Worm (Caenorhabditis elegans) whole organism, L4 larva: ENCODE data around the gene K09F6.6.

ENCODE experiments used
- D1046.2 ChIP-seq: fragments of 200-800 bp; sonication (Bioruptor generic); IDR thresholded peaks from 2 replicates; pipeline ENCODE4 v1.3.6; 2022; ENCODE audit warnings: missing genetic modification characterization, missing compliant biosample characterization
- F26F4.8 ChIP-seq: fragments of 200-800 bp; sonication (Bioruptor generic); conservative IDR thresholded peaks from 2 replicates; pipeline ENCODE4 v1.3.6; 2022; ENCODE audit warnings: missing genetic modification characterization, missing compliant biosample characterization
- F49E8.2 ChIP-seq: sonication (generic microtip); optimal IDR thresholded peaks from 2 replicates; lab custom pipeline; 2016; ENCODE audit warnings: missing compliant biosample characterization, mild to moderate bottlenecking, missing genetic modification characterization, borderline replicate concordance
- Y75B8A.6 ChIP-seq: fragments of 200-800 bp; sonication (Bioruptor generic); IDR thresholded peaks from 2 replicates; pipeline ENCODE4 v1.3.6; 2022; ENCODE audit warnings: missing genetic modification reagents, missing genetic modification characterization, missing compliant biosample characterization
- ZK337.2 ChIP-seq: fragments of 200-800 bp; sonication (Bioruptor generic); IDR thresholded peaks from 2 replicates; pipeline ENCODE4 v1.3.6; 2022; ENCODE audit warnings: missing genetic modification reagents, missing genetic modification characterization, missing compliant biosample characterization
- ZK546.5 ChIP-seq, 2 experiments: sonication (generic microtip); optimal IDR thresholded peaks; 2 replicates each; lab custom pipeline; 2017; ENCODE audit warnings: missing biosample characterization in 2 of 2, missing genetic modification characterization in 2 of 2
- aha-1 ChIP-seq: fragments of 150-350 bp; peaks from one replicate; lab custom pipeline; 2014; ENCODE audit warnings: missing biosample characterization, missing genetic modification characterization
- aly-2 ChIP-seq: sonication (generic microtip); optimal IDR thresholded peaks from 2 replicates; lab custom pipeline; 2018; ENCODE audit warnings: missing biosample characterization, missing genetic modification characterization
- ceh-20 ChIP-seq: fragments of 200-800 bp; sonication (Bioruptor generic); IDR thresholded peaks from 2 replicates; pipeline ENCODE4 v1.3.6; 2022; ENCODE audit warnings: missing genetic modification reagents, missing genetic modification characterization, missing compliant biosample characterization
- ceh-28 ChIP-seq: fragments of 150-350 bp; optimal IDR thresholded peaks from 2 replicates; lab custom pipeline; 2014; ENCODE audit warnings: missing biosample characterization, missing genetic modification reagents, missing genetic modification characterization
- ceh-32 ChIP-seq: sonication (generic microtip); optimal IDR thresholded peaks from 2 replicates; lab custom pipeline; 2016; ENCODE audit warnings: mild to moderate bottlenecking, missing genetic modification characterization, missing compliant biosample characterization; ENCODE audit not compliant: poor library complexity
- ceh-44 ChIP-seq: fragments of 200-800 bp; sonication (Bioruptor generic); IDR thresholded peaks from 2 replicates; pipeline ENCODE4 v1.3.6; 2022; ENCODE audit warnings: missing genetic modification reagents, missing genetic modification characterization, missing compliant biosample characterization
- ceh-82 ChIP-seq: sonication (generic microtip); optimal IDR thresholded peaks from 2 replicates; lab custom pipeline; 2017; ENCODE audit warnings: missing biosample characterization, missing genetic modification characterization
- ctbp-1 ChIP-seq: fragments of 200-800 bp; sonication (Bioruptor generic); IDR thresholded peaks from 2 replicates; pipeline ENCODE4 v1.3.6; 2022; ENCODE audit warnings: missing genetic modification reagents, missing genetic modification characterization, missing compliant biosample characterization
- daf-12 ChIP-seq: fragments of 150-350 bp; optimal IDR thresholded peaks from 2 replicates; lab custom pipeline; 2014; ENCODE audit warnings: missing biosample characterization, missing genetic modification reagents, missing genetic modification characterization
- daf-8 ChIP-seq: fragments of 200-800 bp; sonication (Bioruptor generic); IDR thresholded peaks from 2 replicates; pipeline ENCODE4 v1.3.6; 2022; ENCODE audit warnings: missing genetic modification characterization, missing compliant biosample characterization
- dmd-6 ChIP-seq: fragments of 200-800 bp; sonication (Bioruptor generic); IDR thresholded peaks from 2 replicates; pipeline ENCODE4 v1.3.6; 2022; ENCODE audit warnings: missing genetic modification reagents, missing genetic modification characterization, missing compliant biosample characterization
- dmd-8 ChIP-seq: fragments of 200-800 bp; sonication (Bioruptor generic); IDR thresholded peaks from 2 replicates; pipeline ENCODE4 v1.3.6; 2022; ENCODE audit warnings: missing genetic modification characterization, missing compliant biosample characterization
- dve-1 ChIP-seq: sonication (generic microtip); optimal IDR thresholded peaks from 2 replicates; lab custom pipeline; 2017; ENCODE audit warnings: antibody characterized with exemption, mild to moderate bottlenecking, missing genetic modification characterization, missing compliant biosample characterization; ENCODE audit not compliant: insufficient read depth
- egl-27 ChIP-seq: sonication (generic microtip); optimal IDR thresholded peaks from 3 replicates; lab custom pipeline; 2017; ENCODE audit warnings: missing biosample characterization, missing genetic modification reagents, missing genetic modification characterization
- egl-43 ChIP-seq: fragments of 200-800 bp; sonication (Bioruptor generic); IDR thresholded peaks from 2 replicates; pipeline ENCODE4 v1.3.6; 2022; ENCODE audit warnings: missing genetic modification reagents, missing genetic modification characterization, missing compliant biosample characterization
- gei-8 ChIP-seq: fragments of 200-800 bp; sonication (Bioruptor generic); optimal IDR thresholded peaks from 2 replicates; lab custom pipeline; 2018; ENCODE audit warnings: mild to moderate bottlenecking, missing genetic modification characterization, missing compliant biosample characterization
- hlh-11 ChIP-seq: fragments of 200-800 bp; sonication (Bioruptor generic); optimal IDR thresholded peaks from 2 replicates; lab custom pipeline; 2018; ENCODE audit warnings: mild to moderate bottlenecking, missing genetic modification characterization, missing compliant biosample characterization
- lim-7 ChIP-seq: fragments of 200-800 bp; sonication (Bioruptor generic); IDR thresholded peaks from 2 replicates; pipeline ENCODE4 v1.3.6; 2022; ENCODE audit warnings: missing genetic modification characterization, missing compliant biosample characterization
- lir-3 ChIP-seq: sonication (generic microtip); optimal IDR thresholded peaks from 2 replicates; lab custom pipeline; 2016; ENCODE audit warnings: mild to moderate bottlenecking, missing genetic modification characterization, missing compliant biosample characterization
- lsy-2 ChIP-seq, 2 experiments: fragments of 150-350 bp in 1 of 2; sonication (generic microtip) in 1 of 2; optimal IDR thresholded peaks; 2 replicates each; lab custom pipeline; 2014 to 2017; ENCODE audit warnings: missing biosample characterization in 2 of 2, missing genetic modification characterization in 2 of 2
- mdl-1 ChIP-seq, 2 experiments: fragments of 150-350 bp in 1 of 2; sonication (generic microtip) in 1 of 2; optimal IDR thresholded peaks; 2 replicates each; lab custom pipeline; 2014 to 2017; ENCODE audit warnings: missing biosample characterization in 2 of 2, missing genetic modification characterization in 2 of 2
- mes-2 ChIP-seq: sonication (generic microtip); optimal IDR thresholded peaks from 2 replicates; lab custom pipeline; 2016; ENCODE audit warnings: missing genotype, mild to moderate bottlenecking, missing genetic modification characterization, missing compliant biosample characterization; ENCODE audit not compliant: poor library complexity, severe bottlenecking
- nhr-111 ChIP-seq: fragments of 200-800 bp; sonication (Bioruptor generic); optimal IDR thresholded peaks from 2 replicates; lab custom pipeline; 2018; ENCODE audit warnings: mild to moderate bottlenecking, missing genetic modification characterization, missing compliant biosample characterization
- nhr-25 ChIP-seq: sonication (generic microtip); optimal IDR thresholded peaks from 2 replicates; lab custom pipeline; 2017; ENCODE audit warnings: missing genetic modification characterization, mild to moderate bottlenecking, missing compliant biosample characterization, antibody characterized with exemption, moderate library complexity, borderline replicate concordance; ENCODE audit not compliant: insufficient read depth
- nhr-28 ChIP-seq: fragments of 150-350 bp; optimal IDR thresholded peaks from 2 replicates; lab custom pipeline; 2014; ENCODE audit warnings: missing biosample characterization, missing genetic modification characterization
- nhr-48 ChIP-seq: sonication (generic microtip); optimal IDR thresholded peaks from 2 replicates; lab custom pipeline; 2016; ENCODE audit warnings: mild to moderate bottlenecking, missing genetic modification characterization, missing compliant biosample characterization
- pha-4 ChIP-seq, 2 experiments: fragments of 150-350 bp in 1 of 2; fragments of 200-800 bp in 1 of 2; sonication (Bioruptor generic) in 1 of 2; IDR thresholded peaks in 1 of 2; optimal IDR thresholded peaks in 1 of 2; 2 replicates each; pipeline versions ENCODE4 v1.3.6 to Lab custom; 2014 to 2022; ENCODE audit warnings: missing genetic modification characterization in 2 of 2, missing genetic modification reagents in 2 of 2, missing biosample characterization in 1 of 2, missing compliant biosample characterization in 1 of 2
- pqm-1 ChIP-seq: sonication (generic microtip); optimal IDR thresholded peaks from 2 replicates; lab custom pipeline; 2017; ENCODE audit warnings: missing biosample characterization, missing genetic modification characterization
- rbr-2 ChIP-seq: sonication (generic microtip); optimal IDR thresholded peaks from 2 replicates; lab custom pipeline; 2016; ENCODE audit warnings: missing genotype, missing genetic modification characterization, missing compliant biosample characterization
- saeg-2 ChIP-seq: fragments of 200-800 bp; sonication (Bioruptor generic); IDR thresholded peaks from 2 replicates; pipeline ENCODE4 v1.3.6; 2022; ENCODE audit warnings: missing genetic modification reagents, missing genetic modification characterization, missing compliant biosample characterization
- sdz-12 ChIP-seq: fragments of 200-800 bp; sonication (Bioruptor generic); optimal IDR thresholded peaks from 2 replicates; lab custom pipeline; 2018; ENCODE audit warnings: mild to moderate bottlenecking, missing genetic modification characterization, missing compliant biosample characterization
- set-16 ChIP-seq: fragments of 200-800 bp; sonication (Bioruptor generic); IDR thresholded peaks from 2 replicates; pipeline ENCODE4 v1.3.6; 2022; ENCODE audit warnings: missing genetic modification reagents, missing genetic modification characterization, missing compliant biosample characterization
- snpc-1.2 ChIP-seq: fragments of 200-800 bp; sonication (Bioruptor generic); IDR thresholded peaks from 2 replicates; pipeline ENCODE4 v1.3.6; 2022; ENCODE audit warnings: missing genetic modification reagents, missing genetic modification characterization, missing compliant biosample characterization
- spr-1 ChIP-seq: sonication (generic microtip); optimal IDR thresholded peaks from 2 replicates; lab custom pipeline; 2016; ENCODE audit warnings: mild to moderate bottlenecking, missing genetic modification characterization, missing compliant biosample characterization
- tag-97 ChIP-seq: fragments of 200-800 bp; sonication (Bioruptor generic); IDR thresholded peaks from 2 replicates; pipeline ENCODE4 v1.3.6; 2022; ENCODE audit warnings: missing genetic modification characterization, missing compliant biosample characterization
- unc-39 ChIP-seq: sonication (generic microtip); optimal IDR thresholded peaks from 2 replicates; lab custom pipeline; 2017; ENCODE audit warnings: missing biosample characterization, missing genetic modification characterization
- zag-1 ChIP-seq: fragments of 150-350 bp; optimal IDR thresholded peaks from 2 replicates; lab custom pipeline; 2014; ENCODE audit warnings: missing biosample characterization, missing genetic modification characterization
- zfp-3 ChIP-seq: fragments of 200-800 bp; sonication (Bioruptor generic); conservative IDR thresholded peaks from 2 replicates; pipeline ENCODE4 v1.3.6; 2022; ENCODE audit warnings: missing genetic modification reagents, missing genetic modification characterization, missing compliant biosample characterization
- zip-11 ChIP-seq: fragments of 200-800 bp; sonication (Bioruptor generic); IDR thresholded peaks from 2 replicates; pipeline ENCODE4 v1.3.6; 2022; ENCODE audit warnings: missing genetic modification characterization, missing compliant biosample characterization

Gene K09F6.6

DNA sequence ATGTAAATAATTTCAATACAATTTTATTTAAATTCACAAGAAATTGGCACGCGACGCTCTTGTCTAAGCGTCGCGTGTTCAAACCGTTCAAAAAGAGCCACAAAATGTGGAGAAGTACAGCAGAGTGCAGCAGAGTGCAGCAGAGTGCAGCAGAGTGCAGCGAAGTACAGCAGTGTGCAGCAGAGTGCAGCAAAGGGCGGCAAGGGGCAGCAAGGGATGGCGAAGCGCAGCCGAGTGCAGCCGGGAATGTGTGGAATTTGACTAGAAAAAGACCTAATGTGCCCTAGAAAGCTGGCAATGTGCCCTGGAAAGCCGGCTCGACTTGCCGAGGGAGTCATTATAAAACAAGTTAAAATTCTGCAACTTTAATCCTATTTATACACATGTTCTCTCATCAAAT, at the start of gene K09F6.6:
Gene K09F6.6 (minus strand): TSS at position 43 of the 400 bp plus-strand sequence.
- TF ChIP-seq sdz-12 (GFP tag; lab: Kevin White, UChicago) (no peak), nhr-111 (GFP tag; lab: Kevin White, UChicago) (no peak), set-16 (peak; percentile 70), D1046.2 (GFP tag; lab: Robert Waterston, UW) (0 out of 2 replicates have a peak, but pooled peaks have one; percentile 11), ZK337.2 (peak; percentile 27; the same call in 1 of the 2 replicates), F26F4.8 (0 out of 2 replicates have a peak, but pooled peaks have one; percentile 47)
- TF ChIP-seq, all 104 proteins: peak for 4

DNA sequence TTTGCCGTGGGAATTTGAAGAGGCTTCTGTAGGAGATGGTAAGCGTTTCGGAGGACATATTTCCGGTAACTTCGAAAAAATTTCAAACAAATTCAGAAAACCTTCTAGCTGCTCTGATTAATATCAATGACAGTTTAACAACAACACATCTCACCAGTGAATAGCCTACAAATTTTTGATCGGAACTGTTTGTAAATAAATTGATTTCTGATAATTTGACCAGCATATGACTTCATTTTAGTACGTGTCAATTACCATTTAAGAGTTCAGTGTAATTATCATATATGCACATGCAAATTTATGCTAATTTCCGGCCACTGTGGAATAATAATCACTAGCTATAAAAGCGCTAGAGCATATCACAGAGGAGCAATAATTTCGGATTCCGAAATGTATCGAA, 45.9 kb upstream of the K09F6.6 start, which contains the start of gene ZK1240.11:
Gene ZK1240.11 (plus strand): TSS at position 301 of the 400 bp plus-strand sequence.
- TF ChIP-seq ceh-28 (tag; lab: Kevin White, UChicago) (no peak), lim-7 (GFP tag; lab: Robert Waterston, UW) (no peak), gei-8 (GFP tag; lab: Kevin White, UChicago) (no peak), saeg-2 (GFP tag; lab: Robert Waterston, UW) (no peak), lsy-2 (tag; optimal IDR thresholded peaks at IDR 0.05; lab: Kevin White, UChicago) (no peak), aly-2 (tag; lab: Kevin White, UChicago) (no peak), dmd-8 (GFP tag; lab: Robert Waterston, UW) (no peak), ceh-82 (tag; lab: Kevin White, UChicago) (no peak), F49E8.2 (no peak), egl-43 (GFP tag; lab: Robert Waterston, UW) (no peak), ZK546.5 (tag; optimal IDR thresholded peaks at IDR 0.05; lab: Kevin White, UChicago) (no peak), mes-2 (tag; lab: Kevin White, UChicago) (no peak), ceh-44 (GFP tag; lab: Robert Waterston, UW) (no peak)

DNA sequence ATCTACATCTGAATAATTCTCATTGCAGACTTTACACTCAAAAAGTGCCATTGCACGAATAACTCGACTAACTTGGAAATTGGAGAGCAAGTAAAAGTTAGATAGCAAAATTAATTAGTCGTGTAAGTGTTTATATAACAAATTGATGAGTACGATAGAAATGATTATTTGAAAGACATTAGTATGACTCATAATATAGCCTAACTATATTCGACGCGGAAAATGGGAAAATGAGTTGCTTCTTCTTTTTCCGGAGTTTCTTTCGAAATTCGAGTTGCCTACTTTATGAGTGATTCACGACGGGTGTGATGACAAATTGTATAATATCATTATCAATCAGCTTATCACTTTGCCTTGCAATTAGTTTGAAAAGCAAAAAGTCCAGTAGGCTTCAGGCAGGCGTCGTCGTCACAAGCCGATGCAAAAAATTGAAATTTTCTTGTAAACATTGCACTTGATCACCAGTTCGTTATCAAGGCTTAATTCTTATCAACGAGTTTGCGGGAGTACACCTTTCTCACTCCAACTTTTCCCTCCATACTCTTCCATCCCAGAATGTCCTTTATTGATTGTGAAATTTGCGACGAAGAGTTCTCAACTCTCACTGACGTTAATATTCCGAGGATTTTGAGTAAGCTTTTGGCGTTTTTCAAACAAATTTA, 43.9 kb upstream of the K09F6.6 start, which contains the start of the genes ZK1240.6 and ZK1240.2:
Gene ZK1240.6 (minus strand): TSS at position 51 of the 662 bp plus-strand sequence.
Gene ZK1240.2 (plus strand): TSS at position 520 of the 662 bp plus-strand sequence.
- no peak for TF ChIP-seq ctbp-1 (GFP tag; lab: Robert Waterston, UW)
- no peak for TF ChIP-seq ceh-44 (GFP tag; lab: Robert Waterston, UW)
- no peak for TF ChIP-seq Y75B8A.6 (GFP tag; lab: Robert Waterston, UW)
- TF ChIP-seq spr-1 (tag; lab: Kevin White, UChicago), result no peak
- TF ChIP-seq hlh-11 (tag; lab: Kevin White, UChicago), result peak; percentile 55
- TF ChIP-seq tag-97 (GFP tag; lab: Robert Waterston, UW), result no peak
- TF ChIP-seq mdl-1 (tag; optimal IDR thresholded peaks at IDR 0.05; lab: Kevin White, UChicago), result no peak
- TF ChIP-seq aha-1 (tag; lab: Kevin White, UChicago), result no peak
- no peak for TF ChIP-seq set-16
- TF ChIP-seq lir-3 (tag; lab: Kevin White, UChicago), result no peak
- TF ChIP-seq nhr-25 (tag; lab: Kevin White, UChicago), result no peak
- TF ChIP-seq daf-12 (tag; lab: Kevin White, UChicago), result no peak
- TF ChIP-seq sdz-12 (GFP tag; lab: Kevin White, UChicago), result no peak
- TF ChIP-seq egl-27 (tag; lab: Kevin White, UChicago), result no peak
- TF ChIP-seq zag-1 (tag; lab: Kevin White, UChicago), result no peak
- no peak for TF ChIP-seq nhr-48
- no peak for TF ChIP-seq pha-4 (GFP tag; IDR thresholded peaks at IDR 0.05; lab: Robert Waterston, UW)
- TF ChIP-seq pha-4 (tag; optimal IDR thresholded peaks at IDR 0.05; lab: Kevin White, UChicago), result no peak
- TF ChIP-seq ZK546.5 (tag; optimal IDR thresholded peaks at IDR 0.05; lab: Kevin White, UChicago), result no peak
- no peak for TF ChIP-seq zfp-3 (GFP tag; lab: Robert Waterston, UW)
- no peak for TF ChIP-seq mes-2 (tag; lab: Kevin White, UChicago)
- TF ChIP-seq dmd-6 (GFP tag; lab: Robert Waterston, UW), result peak; percentile 76
- TF ChIP-seq pqm-1 (tag; lab: Kevin White, UChicago), result peak; percentile 85
- no peak for TF ChIP-seq F26F4.8
- no peak for TF ChIP-seq snpc-1.2 (GFP tag; lab: Robert Waterston, UW)
- no peak for TF ChIP-seq unc-39 (tag; lab: Kevin White, UChicago)
- no peak for TF ChIP-seq ceh-32
- no peak for TF ChIP-seq zip-11 (GFP tag; lab: Robert Waterston, UW)
- no peak for TF ChIP-seq daf-8 (GFP tag; lab: Robert Waterston, UW)
- TF ChIP-seq rbr-2 (tag; lab: Kevin White, UChicago), result no peak
- peak; percentile 69 for TF ChIP-seq nhr-28
- TF ChIP-seq D1046.2 (GFP tag; lab: Robert Waterston, UW), result no peak
- no peak for TF ChIP-seq ceh-20 (GFP tag; lab: Robert Waterston, UW)
- TF ChIP-seq dve-1 (tag; lab: Kevin White, UChicago), result peak; percentile 51
